Worm (Caenorhabditis elegans): Measurements from ENCODE around the gene dmsr-5.

dmsr-5 gene

ce11 chrIII:10985559-10986036, 9.5 kb downstream of the dmsr-5 start, which contains the start of gene col-93:
TSS of gene col-93 (minus strand) at chrIII:10985609.
- TF ChIP-seq F39B2.1 (GFP tag; IDR thresholded peaks at IDR 0.05) (no peak), ztf-22 (GFP tag; optimal IDR thresholded peaks at IDR 0.05) (no peak), lir-1 (GFP tag; conservative IDR thresholded peaks at IDR 0.05) (no peak)

ce11 chrIII:10984749-10985148, 10.3 kb downstream of the dmsr-5 start:
- TF ChIP-seq lin-26 (GFP tag; IDR thresholded peaks at IDR 0.05) (peak; percentile 38; the same call in 1 of the 2 replicates), nhr-120 (GFP tag; IDR thresholded peaks at IDR 0.05) (0 out of 2 replicates have a peak, but pooled peaks have one; percentile 26), mcd-1 (GFP tag; IDR thresholded peaks at IDR 0.05) (peak; percentile 38; the same call in 1 of the 2 replicates), egrh-3 (GFP tag; IDR thresholded peaks at IDR 0.05) (peak; percentile 97)

ce11 chrIII:10983153-10983552, 11.9 kb downstream of the dmsr-5 start, which contains the start of gene col-92:
TSS of gene col-92 (minus strand) at chrIII:10983253.
- no peak for TF ChIP-seq Y56A3A.18 (GFP tag; IDR thresholded peaks at IDR 0.05)
- TF ChIP-seq C06A6.2 (GFP tag; conservative IDR thresholded peaks at IDR 0.05) = no peak

- TF ChIP-seq rec-8 (tag; optimal IDR thresholded peaks at IDR 0.05) = no peak
- no peak for TF ChIP-seq hlh-26 (GFP tag; conservative IDR thresholded peaks at IDR 0.05)
- TF ChIP-seq nfya-2 (GFP tag; IDR thresholded peaks at IDR 0.05) = no peak
- TF ChIP-seq Y53G8AR.9 (GFP tag; conservative IDR thresholded peaks at IDR 0.05) = no peak
- TF ChIP-seq madf-10 (tag; optimal IDR thresholded peaks at IDR 0.05) = no peak
- TF ChIP-seq him-1 (tag; optimal IDR thresholded peaks at IDR 0.05) = no peak
- no peak for TF ChIP-seq somi-1 (GFP tag; optimal IDR thresholded peaks at IDR 0.05)
- no peak for TF ChIP-seq D2030.7 (GFP tag; IDR thresholded peaks at IDR 0.05)
- TF ChIP-seq F57A8.1 (GFP tag; optimal IDR thresholded peaks at IDR 0.05) = no peak
- TF ChIP-seq ztf-22 (GFP tag; optimal IDR thresholded peaks at IDR 0.05) = no peak
- no peak for TF ChIP-seq ztf-26 (tag; optimal IDR thresholded peaks at IDR 0.05)
- TF ChIP-seq egl-44 (GFP tag; IDR thresholded peaks at IDR 0.05) = no peak
- no peak for TF ChIP-seq lir-1 (GFP tag; conservative IDR thresholded peaks at IDR 0.05)
- TF ChIP-seq repo-1 (tag; optimal IDR thresholded peaks at IDR 0.05) = no peak
- no peak for TF ChIP-seq unc-130 (GFP tag; optimal IDR thresholded peaks at IDR 0.05)
- no peak for TF ChIP-seq lsl-1 (GFP tag; optimal IDR thresholded peaks at IDR 0.05)
- no peak for TF ChIP-seq hmg-20 (GFP tag; IDR thresholded peaks at IDR 0.05)
- TF ChIP-seq Y53F4B.3 (GFP tag; IDR thresholded peaks at IDR 0.05) = no peak
- no peak for TF ChIP-seq madf-3 (GFP tag; IDR thresholded peaks at IDR 0.05)
These were observed 13.5 kb downstream of the dmsr-5 start for ce11 chrIII:10981555-10981954.

- TF ChIP-seq snpc-4 (GFP tag; optimal IDR thresholded peaks at IDR 0.05) (no peak), snpc-4 (tag; optimal IDR thresholded peaks at IDR 0.05) (peak in 1 of 4 experiments; percentile 76), Y79H2A.3 (GFP tag; conservative IDR thresholded peaks at IDR 0.05) (no peak), tbp1 (GFP tag; optimal IDR thresholded peaks at IDR 0.05) (peak; percentile 9), rpc-1 (optimal IDR thresholded peaks at IDR 0.05) (no peak), rpc-1 (tag; optimal IDR thresholded peaks at IDR 0.05) (peak; percentile 44)
These were observed 18.5 kb downstream of the dmsr-5 start for ce11 chrIII:10976580-10976979.

Measured in whole organism, young adult.